Fruit fly (Drosophila melanogaster): Measurements from ENCODE around the gene CG17129.
A peak's percentile ranks its signal among the peaks of the same experiment; 100 is the strongest.

The CG17129 gene

DNA sequence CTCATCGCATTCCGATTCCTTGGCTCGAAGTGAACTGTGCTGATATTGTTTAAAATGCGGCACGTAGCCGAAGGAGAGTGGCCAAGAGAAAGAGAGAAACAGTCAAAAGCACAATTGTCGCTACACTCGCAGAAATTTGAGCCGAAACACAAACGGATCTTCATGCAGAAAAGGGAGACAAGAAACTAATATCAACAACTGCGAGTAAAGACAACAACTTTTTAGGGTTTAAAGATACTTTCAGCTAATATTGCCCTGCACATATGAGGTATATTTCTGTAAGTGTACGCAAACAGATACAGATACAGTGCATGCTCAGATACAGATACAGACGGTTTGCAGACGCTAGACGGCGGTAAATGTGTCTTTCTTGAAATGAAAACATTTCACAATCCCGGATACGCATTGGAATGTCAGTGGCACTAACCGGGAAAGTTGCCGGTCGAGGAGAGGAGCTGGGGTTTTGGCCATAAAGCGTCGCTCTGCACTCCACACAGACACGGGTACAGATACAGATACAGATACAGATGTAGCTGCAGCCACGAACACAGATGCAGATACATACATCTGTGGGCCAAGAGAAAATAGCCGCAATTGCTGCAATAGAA, 35.9 kb downstream of the CG17129 start (continued):
- TF ChIP-seq B-H1 (GFP tag; IDR thresholded peaks at IDR 0.05) (peak; percentile 80; the same call in 2 of the 3 replicates), ERR (GFP tag; optimal IDR thresholded peaks at IDR 0.05) (peak; percentile 71), CG4360 (GFP tag; IDR thresholded peaks at IDR 0.05) (peak; percentile 73), Doc3 (GFP tag; IDR thresholded peaks at IDR 0.05; ENCODE audit: partially characterized antibody) (no peak), fd96Cb (tag; optimal IDR thresholded peaks at IDR 0.05) (peak; percentile 90), Mes4 (GFP tag; optimal IDR thresholded peaks at IDR 0.05) (peak; percentile 72), Lhr (GFP tag; optimal IDR thresholded peaks at IDR 0.05) (peak; percentile 76), CG18011 (GFP tag; optimal IDR thresholded peaks at IDR 0.05) (peak; percentile 57), Opbp (GFP tag; IDR thresholded peaks at IDR 0.05; ENCODE audit: partially characterized antibody) (no peak), bsh (GFP tag; optimal IDR thresholded peaks at IDR 0.05) (peak; percentile 82 to 93), CG8924 (tag; optimal IDR thresholded peaks at IDR 0.05) (peak; percentile 83), CG3838 (GFP tag; optimal IDR thresholded peaks at IDR 0.05) (peak; percentile 6), kni (GFP tag; optimal IDR thresholded peaks at IDR 0.05) (peak; percentile 86), CG4730 (GFP tag; IDR thresholded peaks at IDR 0.05) (peak; percentile 70), sima (GFP tag; optimal IDR thresholded peaks at IDR 0.05) (peak; percentile 72), Fer1 (GFP tag; optimal IDR thresholded peaks at IDR 0.05) (peak; percentile 79), Dll (GFP tag; IDR thresholded peaks at IDR 0.05; ENCODE audit: partially characterized antibody) (no peak), Sry-δ (GFP tag; optimal IDR thresholded peaks at IDR 0.05) (peak; percentile 55), CG2889 (GFP tag; IDR thresholded peaks at IDR 0.05) (peak; percentile 80), CG7556 (GFP tag; optimal IDR thresholded peaks at IDR 0.05) (peak; percentile 72), pb (GFP tag; optimal IDR thresholded peaks at IDR 0.05) (peak; percentile 66), pan (optimal IDR thresholded peaks at IDR 0.05) (no peak), pan (GFP tag; optimal IDR thresholded peaks at IDR 0.05 in 1 of 2, IDR thresholded peaks at IDR 0.05 in 1 of 2) (peak in 1 of 2 experiments; percentile 93), NC2α (GFP tag; optimal IDR thresholded peaks at IDR 0.05) (peak; percentile 78), rib (GFP tag; IDR thresholded peaks at IDR 0.05) (no peak), CG15011 (GFP tag; optimal IDR thresholded peaks at IDR 0.05) (peak; percentile 31), CG33557 (GFP tag; optimal IDR thresholded peaks at IDR 0.05) (peak; percentile 2), dimm (GFP tag; IDR thresholded peaks at IDR 0.05) (peak; percentile 58), fu2 (GFP tag; optimal IDR thresholded peaks at IDR 0.05) (peak; percentile 68), sna (GFP tag; IDR thresholded peaks at IDR 0.05; ENCODE audit: partially characterized antibody) (no peak), ATbp (GFP tag; optimal IDR thresholded peaks at IDR 0.05) (peak; percentile 93), Ets97D (GFP tag; optimal IDR thresholded peaks at IDR 0.05) (peak; percentile 64), CG11456 (GFP tag; IDR thresholded peaks at IDR 0.05) (peak; percentile 79; the same call in 2 of the 3 replicates), lov (optimal IDR thresholded peaks at IDR 0.05) (no peak), lov (GFP tag; IDR thresholded peaks at IDR 0.05) (peak; percentile 86; the same call in 2 of the 3 replicates), zfh1 (GFP tag; IDR thresholded peaks at IDR 0.05) (peak; percentile 93), dysf (GFP tag; IDR thresholded peaks at IDR 0.05) (peak; percentile 86), CG1832 (GFP tag; optimal IDR thresholded peaks at IDR 0.05) (no peak), ssp (GFP tag; IDR thresholded peaks at IDR 0.05) (peak; percentile 75), CG6765 (GFP tag; optimal IDR thresholded peaks at IDR 0.05) (peak; percentile 6), CG10366 (GFP tag; IDR thresholded peaks at IDR 0.05) (peak; percentile 89), psq (GFP tag; optimal IDR thresholded peaks at IDR 0.05) (peak; percentile 65), jigr1 (GFP tag; IDR thresholded peaks at IDR 0.05) (peak; percentile 58; the same call in 1 of the 3 replicates), Bdp1 (GFP tag; optimal IDR thresholded peaks at IDR 0.05) (peak; percentile 76), Atf3 (GFP tag; optimal IDR thresholded peaks at IDR 0.05) (peak; percentile 82), dmrt99B (tag; optimal IDR thresholded peaks at IDR 0.05) (peak; percentile 94), CG11504 (tag; optimal IDR thresholded peaks at IDR 0.05) (peak; percentile 92), chn (GFP tag; optimal IDR thresholded peaks at IDR 0.05) (peak; percentile 91), Awh (GFP tag; IDR thresholded peaks at IDR 0.05) (peak; percentile 93), CG12071 (GFP tag; optimal IDR thresholded peaks at IDR 0.05) (peak; percentile 90)
